Fruit fly (Drosophila melanogaster) whole organism, prepupa: Measurements from ENCODE around the gene Fancm.

Experiments
- Blimp-1 ChIP-seq: fragments of 200-800 bp; sonication (Bioruptor generic); optimal IDR thresholded peaks from 3 replicates; lab custom pipeline; 2017; ENCODE audit warnings: missing biosample characterization, missing genetic modification characterization, mild to moderate bottlenecking, moderate library complexity, missing genetic modification reagents
- CG10631 ChIP-seq: fragments of 200-800 bp; sonication (Bioruptor generic); optimal IDR thresholded peaks from 2 replicates; lab custom pipeline; 2016; ENCODE audit warnings: missing biosample characterization, missing genetic modification characterization
- CG11902 ChIP-seq: fragments of 200-800 bp; sonication (Bioruptor generic); optimal IDR thresholded peaks from 3 replicates; lab custom pipeline; 2016; ENCODE audit warnings: missing biosample characterization, missing genetic modification characterization
- CG15336 ChIP-seq: fragments of 200-800 bp; sonication (Bioruptor generic); IDR thresholded peaks from 2 replicates; pipeline ENCODE4 v1.3.6; 2022; ENCODE audit warnings: missing biosample characterization, missing genetic modification characterization
- CG1621 ChIP-seq: fragments of 200-800 bp; sonication (Bioruptor generic); optimal IDR thresholded peaks from 3 replicates; lab custom pipeline; 2018; ENCODE audit warnings: missing biosample characterization, mild to moderate bottlenecking, missing genetic modification characterization
- CG31627 ChIP-seq: fragments of 200-800 bp; sonication (Bioruptor generic); optimal IDR thresholded peaks from 3 replicates; lab custom pipeline; 2016; ENCODE audit warnings: missing biosample characterization, missing genetic modification characterization
- CG32006 ChIP-seq: fragments of 200-800 bp; sonication (Bioruptor generic); optimal IDR thresholded peaks from 3 replicates; lab custom pipeline; 2017; ENCODE audit warnings: missing biosample characterization, mild to moderate bottlenecking, missing genetic modification characterization
- CG34406 ChIP-seq: fragments of 200-800 bp; sonication (Bioruptor generic); optimal IDR thresholded peaks from 3 replicates; lab custom pipeline; 2016; ENCODE audit warnings: missing biosample characterization, missing genetic modification characterization
- CG3919 ChIP-seq: fragments of 200-800 bp; sonication (Bioruptor generic); optimal IDR thresholded peaks from 3 replicates; lab custom pipeline; 2016; ENCODE audit warnings: missing biosample characterization, missing genetic modification characterization
- CG6163 ChIP-seq: fragments of 200-800 bp; sonication (Bioruptor generic); IDR thresholded peaks from 3 replicates; pipeline ENCODE4 v1.3.6; 2022; ENCODE audit warnings: missing biosample characterization, missing genetic modification characterization
- CG6276 ChIP-seq: fragments of 200-800 bp; sonication (Bioruptor generic); optimal IDR thresholded peaks from 2 replicates; lab custom pipeline; 2017; ENCODE audit warnings: missing biosample characterization, mild to moderate bottlenecking, missing genetic modification characterization
- CG6792 ChIP-seq: fragments of 200-800 bp; sonication (Bioruptor generic); optimal IDR thresholded peaks from 3 replicates; lab custom pipeline; 2016; ENCODE audit warnings: missing biosample characterization, missing genetic modification characterization
- CG6808 ChIP-seq: fragments of 200-800 bp; sonication (Bioruptor generic); optimal IDR thresholded peaks from 3 replicates; lab custom pipeline; 2017; ENCODE audit warnings: missing biosample characterization, missing genetic modification characterization, mild to moderate bottlenecking, moderate library complexity, missing genetic modification reagents
- CG6854 ChIP-seq: fragments of 200-800 bp; sonication (Bioruptor generic); optimal IDR thresholded peaks from 2 replicates; lab custom pipeline; 2017; ENCODE audit warnings: missing biosample characterization, mild to moderate bottlenecking, missing genetic modification characterization
- CG7368 ChIP-seq: fragments of 200-800 bp; sonication (Bioruptor generic); optimal IDR thresholded peaks from 3 replicates; lab custom pipeline; 2016; ENCODE audit warnings: missing biosample characterization, missing genetic modification characterization
- CG8119 ChIP-seq: fragments of 200-800 bp; sonication (Bioruptor generic); IDR thresholded peaks from 3 replicates; pipeline ENCODE4 v1.3.6; 2022; ENCODE audit warnings: missing biosample characterization, missing genetic modification characterization
- CG8632 ChIP-seq: fragments of 200-800 bp; sonication (Bioruptor generic); optimal IDR thresholded peaks from 3 replicates; lab custom pipeline; 2016; ENCODE audit warnings: missing biosample characterization, missing genetic modification characterization
- CG9139 ChIP-seq: fragments of 200-800 bp; sonication (Bioruptor generic); optimal IDR thresholded peaks from 3 replicates; lab custom pipeline; 2017; ENCODE audit warnings: missing biosample characterization, mild to moderate bottlenecking, missing genetic modification characterization
- Eip75B ChIP-seq: fragments of 200-800 bp; sonication (Bioruptor generic); optimal IDR thresholded peaks from 3 replicates; lab custom pipeline; 2016; ENCODE audit warnings: missing biosample characterization, missing genetic modification characterization
- Eip78C ChIP-seq: fragments of 200-800 bp; sonication (Bioruptor generic); peaks from one replicate; lab custom pipeline; 2016; ENCODE audit warnings: missing biosample characterization, missing genetic modification characterization
- Eip93F ChIP-seq: fragments of 200-800 bp; sonication (Bioruptor generic); optimal IDR thresholded peaks from 2 replicates; lab custom pipeline; 2016; ENCODE audit warnings: missing biosample characterization, mild to moderate bottlenecking, missing genetic modification characterization
- Ets21C ChIP-seq: fragments of 200-800 bp; sonication (Bioruptor generic); optimal IDR thresholded peaks from 3 replicates; lab custom pipeline; 2016; ENCODE audit warnings: missing biosample characterization, missing genetic modification characterization
- Gug ChIP-seq: fragments of 200-800 bp; sonication (Bioruptor generic); IDR thresholded peaks from 2 replicates; pipeline ENCODE4 v1.3.6; 2022; ENCODE audit warnings: missing biosample characterization, missing genetic modification characterization
- Hr38 ChIP-seq: sonication (Bioruptor generic); optimal IDR thresholded peaks from 2 replicates; lab custom pipeline; 2016; ENCODE audit warnings: missing biosample characterization, missing genetic modification characterization
- Hr39 ChIP-seq: fragments of 200-800 bp; sonication (Bioruptor generic); optimal IDR thresholded peaks from 2 replicates; lab custom pipeline; 2016; ENCODE audit warnings: missing biosample characterization, missing genetic modification characterization
- Hr4 ChIP-seq: fragments of 200-800 bp; sonication (Bioruptor generic); optimal IDR thresholded peaks from 3 replicates; lab custom pipeline; 2016; ENCODE audit warnings: missing biosample characterization, missing genetic modification characterization
- Lpt ChIP-seq: fragments of 200-800 bp; sonication (Bioruptor generic); optimal IDR thresholded peaks from 3 replicates; lab custom pipeline; 2016; ENCODE audit warnings: missing biosample characterization, missing genetic modification characterization
- Met ChIP-seq: fragments of 200-800 bp; sonication (Bioruptor generic); optimal IDR thresholded peaks from 3 replicates; lab custom pipeline; 2016; ENCODE audit warnings: missing biosample characterization, missing genetic modification characterization
- OdsH ChIP-seq: fragments of 200-800 bp; sonication (Bioruptor generic); optimal IDR thresholded peaks from 3 replicates; lab custom pipeline; 2016; ENCODE audit warnings: missing biosample characterization, missing genetic modification characterization
- Smox ChIP-seq: fragments of 200-800 bp; sonication (Bioruptor generic); optimal IDR thresholded peaks from 3 replicates; lab custom pipeline; 2016; ENCODE audit warnings: missing biosample characterization, missing genetic modification characterization
- Sox15 ChIP-seq: fragments of 200-800 bp; sonication (Bioruptor generic); optimal IDR thresholded peaks from 3 replicates; lab custom pipeline; 2016; ENCODE audit warnings: missing biosample characterization, missing genetic modification characterization
- acj6 ChIP-seq: fragments of 200-800 bp; sonication (Bioruptor generic); optimal IDR thresholded peaks from 3 replicates; lab custom pipeline; 2016; ENCODE audit warnings: missing biosample characterization, missing genetic modification characterization
- cyc ChIP-seq: fragments of 200-800 bp; sonication (Bioruptor generic); optimal IDR thresholded peaks from 3 replicates; lab custom pipeline; 2016; ENCODE audit warnings: missing biosample characterization, missing genetic modification characterization
- dac ChIP-seq: fragments of 200-800 bp; sonication (Bioruptor generic); optimal IDR thresholded peaks from 2 replicates; lab custom pipeline; 2017; ENCODE audit warnings: missing biosample characterization, mild to moderate bottlenecking, missing genetic modification characterization
- dsx ChIP-seq: fragments of 200-800 bp; optimal IDR thresholded peaks from 3 replicates; lab custom pipeline; 2019; ENCODE audit warnings: missing biosample characterization, mild to moderate bottlenecking, missing genetic modification characterization, moderate library complexity; ENCODE audit not compliant: poor library complexity, severe bottlenecking
- fd85E ChIP-seq: fragments of 200-800 bp; sonication (Bioruptor generic); optimal IDR thresholded peaks from 3 replicates; lab custom pipeline; 2016; ENCODE audit warnings: missing biosample characterization, missing genetic modification characterization
- fkh ChIP-seq: fragments of 200-800 bp; sonication (Bioruptor generic); optimal IDR thresholded peaks from 3 replicates; lab custom pipeline; 2017; ENCODE audit warnings: missing biosample characterization, mild to moderate bottlenecking, missing genetic modification characterization, moderate library complexity
- lz ChIP-seq: fragments of 200-800 bp; sonication (Bioruptor generic); optimal IDR thresholded peaks from 3 replicates; lab custom pipeline; 2016; ENCODE audit warnings: missing biosample characterization, missing genetic modification characterization
- net ChIP-seq: fragments of 200-800 bp; sonication (Bioruptor generic); optimal IDR thresholded peaks from 3 replicates; lab custom pipeline; 2016; ENCODE audit warnings: missing biosample characterization, missing genetic modification characterization
- pdm3 ChIP-seq: fragments of 200-800 bp; sonication (Bioruptor generic); optimal IDR thresholded peaks from 3 replicates; lab custom pipeline; 2016; ENCODE audit warnings: missing biosample characterization, missing genetic modification characterization
- ss ChIP-seq, 2 experiments: fragments of 200-800 bp; sonication (Bioruptor generic); optimal IDR thresholded peaks; 2 replicates in 1 of 2; 3 replicates in 1 of 2; lab custom pipeline; 2017 to 2018; ENCODE audit warnings: mild to moderate bottlenecking in 2 of 2, missing biosample characterization in 2 of 2, missing genetic modification characterization in 2 of 2, moderate library complexity in 1 of 2
- topi ChIP-seq: fragments of 200-800 bp; sonication (Bioruptor generic); optimal IDR thresholded peaks from 3 replicates; lab custom pipeline; 2016; ENCODE audit warnings: missing biosample characterization, missing genetic modification characterization
- vri ChIP-seq: fragments of 200-800 bp; sonication (Bioruptor generic); optimal IDR thresholded peaks from 3 replicates; lab custom pipeline; 2016; ENCODE audit warnings: missing biosample characterization, mild to moderate bottlenecking, missing genetic modification characterization

Gene Fancm

dm6 chr3R:21459948-21460347, 22.2 kb upstream of the Fancm start:
- no peak for TF ChIP-seq Smox (GFP tag; lab: Kevin White, UChicago)
- no peak for TF ChIP-seq CG8632
- no peak for TF ChIP-seq Ets21C (GFP tag; lab: Kevin White, UChicago)
- TF ChIP-seq CG32006 (GFP tag; lab: Kevin White, UChicago): no peak
- TF ChIP-seq CG8119 (GFP tag; lab: Robert Waterston, UW): no peak
- TF ChIP-seq Lpt (GFP tag; lab: Kevin White, UChicago): no peak
- TF ChIP-seq CG34406 (GFP tag; lab: Kevin White, UChicago): no peak
- no peak for TF ChIP-seq fd85E (GFP tag; lab: Kevin White, UChicago)
- TF ChIP-seq Eip93F (GFP tag; lab: Kevin White, UChicago): no peak
- no peak for TF ChIP-seq acj6
- TF ChIP-seq net (GFP tag; lab: Kevin White, UChicago): no peak
- TF ChIP-seq dsx (GFP tag; lab: Kevin White, UChicago): no peak
- no peak for TF ChIP-seq Met
- TF ChIP-seq CG31627 (GFP tag; lab: Kevin White, UChicago): no peak
- no peak for TF ChIP-seq CG6163 (GFP tag; lab: Robert Waterston, UW)

dm6 chr3R:21470272-21470671, 11.9 kb upstream of the Fancm start:
- TF ChIP-seq Sox15 (GFP tag; lab: Kevin White, UChicago) (no peak), CG6163 (GFP tag; lab: Robert Waterston, UW) (no peak), CG3919 (GFP tag; lab: Kevin White, UChicago) (no peak), Met (no peak), ss (GFP tag; optimal IDR thresholded peaks at IDR 0.05; lab: Kevin White, UChicago) (no peak), CG8119 (GFP tag; lab: Robert Waterston, UW) (no peak), lz (GFP tag; lab: Kevin White, UChicago) (no peak), Blimp-1 (GFP tag; lab: Kevin White, UChicago) (no peak), fkh (no peak), Lpt (GFP tag; lab: Kevin White, UChicago) (no peak), cyc (GFP tag; lab: Kevin White, UChicago) (no peak), topi (GFP tag; lab: Kevin White, UChicago) (no peak), CG8632 (no peak), Hr39 (no peak), dac (GFP tag; lab: Kevin White, UChicago) (no peak), pdm3 (GFP tag; lab: Kevin White, UChicago) (no peak), Eip93F (GFP tag; lab: Kevin White, UChicago) (no peak), Hr4 (GFP tag; lab: Kevin White, UChicago) (no peak), CG6276 (GFP tag; lab: Kevin White, UChicago) (no peak), net (GFP tag; lab: Kevin White, UChicago) (no peak)

- TF ChIP-seq fd85E (GFP tag; lab: Kevin White, UChicago): no peak
- no peak for TF ChIP-seq cyc (GFP tag; lab: Kevin White, UChicago)
- no peak for TF ChIP-seq Sox15 (GFP tag; lab: Kevin White, UChicago)
- TF ChIP-seq CG6854 (GFP tag; lab: Kevin White, UChicago): no peak
- TF ChIP-seq Eip75B: no peak
- TF ChIP-seq vri (GFP tag; lab: Kevin White, UChicago): no peak
- no peak for TF ChIP-seq OdsH (GFP tag; lab: Kevin White, UChicago)
- no peak for TF ChIP-seq CG8632
- TF ChIP-seq, all 60 proteins: peak for 0
These were observed 10.9 kb upstream of the Fancm start for dm6 chr3R:21471179-21471578.

- no peak for TF ChIP-seq CG10631 (GFP tag; lab: Kevin White, UChicago)
- no peak for TF ChIP-seq Met
- TF ChIP-seq Hr38 (GFP tag; lab: Kevin White, UChicago): no peak
- no peak for TF ChIP-seq CG8119 (GFP tag; lab: Robert Waterston, UW)
- TF ChIP-seq Lpt (GFP tag; lab: Kevin White, UChicago): no peak
- TF ChIP-seq Eip78C (GFP tag; lab: Kevin White, UChicago): peak; percentile 45
- no peak for TF ChIP-seq CG6792
- TF ChIP-seq CG11902 (GFP tag; lab: Kevin White, UChicago): no peak
- TF ChIP-seq net (GFP tag; lab: Kevin White, UChicago): no peak
- TF ChIP-seq CG15336 (GFP tag; lab: Robert Waterston, UW): no peak
- TF ChIP-seq fd85E (GFP tag; lab: Kevin White, UChicago): no peak
- TF ChIP-seq CG9139 (GFP tag; lab: Kevin White, UChicago): no peak
- TF ChIP-seq CG7368: no peak
- TF ChIP-seq Hr4 (GFP tag; lab: Kevin White, UChicago): peak; percentile 25
- TF ChIP-seq Gug (GFP tag; lab: Robert Waterston, UW): no peak
- no peak for TF ChIP-seq CG34406 (GFP tag; lab: Kevin White, UChicago)
- no peak for TF ChIP-seq fkh
- TF ChIP-seq CG1621: no peak
- no peak for TF ChIP-seq CG32006 (GFP tag; lab: Kevin White, UChicago)
- no peak for TF ChIP-seq CG6854 (GFP tag; lab: Kevin White, UChicago)
- no peak for TF ChIP-seq CG6808 (GFP tag; lab: Kevin White, UChicago)
- peak; percentile 57 for TF ChIP-seq lz (GFP tag; lab: Kevin White, UChicago)
- peak; percentile 49 for TF ChIP-seq Hr39
- peak; percentile 21 for TF ChIP-seq Smox (GFP tag; lab: Kevin White, UChicago)
These were observed 5.7 kb downstream of the Fancm start for dm6 chr3R:21487706-21488406.
